Fruit fly (Drosophila melanogaster) whole organism, embryonic: Measurements from ENCODE around the gene alpha4GT2.
A peak's percentile ranks its signal among the peaks of the same experiment; 100 is the strongest.

Experiments used
- Atf6 ChIP-seq: fragments of 200-800 bp; sonication (Bioruptor generic); IDR thresholded peaks from 2 replicates; pipeline ENCODE4 v1.3.6; 2022; ENCODE audit warnings: missing biosample characterization, missing genetic modification characterization
- BtbVII ChIP-seq: fragments of 200-800 bp; sonication (Bioruptor generic); optimal IDR thresholded peaks from 3 replicates; lab custom pipeline; 2017; ENCODE audit warnings: missing biosample characterization, mild to moderate bottlenecking, missing genetic modification characterization
- C15 ChIP-seq: fragments of 200-800 bp; sonication (Bioruptor generic); IDR thresholded peaks from 3 replicates; pipeline ENCODE4 v1.3.6; 2022; ENCODE audit warnings: missing biosample characterization, missing genetic modification characterization
- CG10979 ChIP-seq: fragments of 200-800 bp; sonication (Bioruptor generic); optimal IDR thresholded peaks from 2 replicates; lab custom pipeline; 2018; ENCODE audit warnings: missing biosample characterization, mild to moderate bottlenecking, missing genetic modification characterization, moderate library complexity
- CG11085 ChIP-seq: fragments of 200-800 bp; sonication (Bioruptor generic); IDR thresholded peaks from 2 replicates; pipeline ENCODE4 v1.3.6; 2022; ENCODE audit warnings: missing biosample characterization, missing genetic modification characterization
- CG11398 ChIP-seq: fragments of 200-800 bp; sonication (Bioruptor generic); optimal IDR thresholded peaks from 2 replicates; lab custom pipeline; 2016; ENCODE audit warnings: missing biosample characterization, missing genetic modification characterization
- CG11695 ChIP-seq: fragments of 200-800 bp; sonication (Bioruptor generic); IDR thresholded peaks from 3 replicates; pipeline ENCODE4 v1.3.6; 2022; ENCODE audit warnings: missing biosample characterization, missing genetic modification characterization
- CG12391 ChIP-seq: fragments of 200-800 bp; sonication (Bioruptor generic); optimal IDR thresholded peaks from 3 replicates; lab custom pipeline; 2018; ENCODE audit warnings: missing biosample characterization, mild to moderate bottlenecking, missing genetic modification characterization, moderate library complexity
- CG13123 ChIP-seq: fragments of 200-800 bp; sonication (Bioruptor generic); optimal IDR thresholded peaks from 2 replicates; lab custom pipeline; 2016; ENCODE audit warnings: missing biosample characterization, missing genetic modification characterization
- CG13894 ChIP-seq: fragments of 200-800 bp; sonication (Bioruptor generic); optimal IDR thresholded peaks from 3 replicates; lab custom pipeline; 2018; ENCODE audit warnings: missing biosample characterization, mild to moderate bottlenecking, missing genetic modification characterization, moderate library complexity
- CG14710 ChIP-seq: fragments of 200-800 bp; sonication (Bioruptor generic); optimal IDR thresholded peaks from 3 replicates; lab custom pipeline; 2019; ENCODE audit warnings: missing biosample characterization, mild to moderate bottlenecking, missing genetic modification characterization, moderate library complexity
- CG14860 ChIP-seq: fragments of 200-800 bp; sonication (Bioruptor generic); IDR thresholded peaks from 3 replicates; pipeline ENCODE4 v1.3.6; 2022; ENCODE audit warnings: missing biosample characterization, missing genetic modification characterization; ENCODE audit not compliant: partially characterized antibody
- CG6683 ChIP-seq: fragments of 200-800 bp; sonication (Bioruptor generic); optimal IDR thresholded peaks from 2 replicates; lab custom pipeline; 2017; ENCODE audit warnings: missing biosample characterization, mild to moderate bottlenecking, missing genetic modification characterization, missing genetic modification reagents
- CG8281 ChIP-seq: fragments of 200-800 bp; sonication (Bioruptor generic); optimal IDR thresholded peaks from 2 replicates; lab custom pipeline; 2018; ENCODE audit warnings: missing biosample characterization, mild to moderate bottlenecking, missing genetic modification characterization, moderate library complexity
- CG9437 ChIP-seq: fragments of 200-800 bp; sonication (Bioruptor generic); optimal IDR thresholded peaks from 2 replicates; lab custom pipeline; 2018; ENCODE audit warnings: missing biosample characterization, mild to moderate bottlenecking, missing genetic modification characterization
- CG9932 ChIP-seq: fragments of 200-800 bp; sonication (Bioruptor generic); IDR thresholded peaks from 2 replicates; pipeline ENCODE4 v1.3.6; 2022; ENCODE audit warnings: missing biosample characterization, missing genetic modification characterization
- CrebB ChIP-seq: fragments of 200-800 bp; sonication (Bioruptor generic); optimal IDR thresholded peaks from 3 replicates; lab custom pipeline; 2018; ENCODE audit warnings: missing biosample characterization, mild to moderate bottlenecking, missing genetic modification characterization
- Dek ChIP-seq: fragments of 200-800 bp; sonication (Bioruptor generic); optimal IDR thresholded peaks from 3 replicates; lab custom pipeline; 2019; ENCODE audit warnings: missing biosample characterization, mild to moderate bottlenecking, missing genetic modification characterization, moderate library complexity
- Dip2 ChIP-seq: fragments of 200-800 bp; sonication (Bioruptor generic); IDR thresholded peaks from 2 replicates; pipeline ENCODE4 v1.3.6; 2022; ENCODE audit warnings: missing biosample characterization, missing genetic modification characterization
- Eip74EF ChIP-seq, 2 experiments: fragments of 200-800 bp in 1 of 2; fragments of >200 bp in 1 of 2; sonication (Bioruptor generic) in 1 of 2; optimal IDR thresholded peaks; 2 replicates each; lab custom pipeline; 2017 to 2019; ENCODE audit warnings: missing biosample characterization in 2 of 2, missing genetic modification characterization in 2 of 2, mild to moderate bottlenecking in 1 of 2, moderate library complexity in 1 of 2
- Gug ChIP-seq: fragments of 200-800 bp; sonication (Bioruptor generic); IDR thresholded peaks from 4 replicates; pipeline ENCODE4 v1.3.6; 2022; ENCODE audit warnings: missing biosample characterization, missing genetic modification characterization
- HLHmδ ChIP-seq: fragments of 200-800 bp; sonication (Bioruptor generic); optimal IDR thresholded peaks from 2 replicates; lab custom pipeline; 2018; ENCODE audit warnings: missing biosample characterization, mild to moderate bottlenecking, missing genetic modification characterization, moderate library complexity
- Nf-YA ChIP-seq: fragments of 200-800 bp; sonication (Bioruptor generic); IDR thresholded peaks from 2 replicates; pipeline ENCODE4 v1.3.6; 2022; ENCODE audit warnings: missing biosample characterization, missing genetic modification characterization
- Nf-YB ChIP-seq: fragments of 200-800 bp; sonication (Bioruptor generic); optimal IDR thresholded peaks from 3 replicates; lab custom pipeline; 2019; ENCODE audit warnings: missing biosample characterization, mild to moderate bottlenecking, missing genetic modification characterization, moderate library complexity
- Poxn ChIP-seq: fragments of 200-800 bp; sonication (Bioruptor generic); IDR thresholded peaks from 2 replicates; pipeline ENCODE4 v1.3.6; 2022; ENCODE audit warnings: missing biosample characterization, missing genetic modification characterization
- Rfx ChIP-seq: fragments of 200-800 bp; sonication (Bioruptor generic); IDR thresholded peaks from 2 replicates; pipeline ENCODE4 v1.3.6; 2022; ENCODE audit warnings: missing biosample characterization, missing genetic modification characterization
- Scr ChIP-seq: fragments of 200-800 bp; sonication (Bioruptor generic); IDR thresholded peaks from 2 replicates; pipeline ENCODE4 v1.3.6; 2022; ENCODE audit warnings: missing biosample characterization, missing genetic modification characterization; ENCODE audit not compliant: partially characterized antibody
- Sin3A ChIP-seq: fragments of >200 bp; optimal IDR thresholded peaks from 2 replicates; lab custom pipeline; 2018
- Sox102F ChIP-seq: fragments of 200-800 bp; sonication (Bioruptor generic); optimal IDR thresholded peaks from 2 replicates; lab custom pipeline; 2018; ENCODE audit warnings: missing biosample characterization, mild to moderate bottlenecking, missing genetic modification characterization, moderate library complexity
- abd-A ChIP-seq: fragments of 200-800 bp; sonication (Bioruptor generic); optimal IDR thresholded peaks from 3 replicates; lab custom pipeline; 2019; ENCODE audit warnings: missing biosample characterization, mild to moderate bottlenecking, missing genetic modification characterization, moderate library complexity
- bcd ChIP-seq: fragments of 200-800 bp; sonication (Bioruptor generic); optimal IDR thresholded peaks from 2 replicates; lab custom pipeline; 2017; ENCODE audit warnings: missing biosample characterization, mild to moderate bottlenecking, missing genetic modification characterization
- bigmax ChIP-seq: fragments of 200-800 bp; sonication (Bioruptor generic); optimal IDR thresholded peaks from 2 replicates; lab custom pipeline; 2018; ENCODE audit warnings: missing biosample characterization, mild to moderate bottlenecking, missing genetic modification characterization
- ci ChIP-seq: fragments of 200-800 bp; sonication (Bioruptor generic); IDR thresholded peaks from 3 replicates; pipeline ENCODE4 v1.3.6; 2022; ENCODE audit warnings: missing biosample characterization, missing genetic modification characterization
- dmrt99B ChIP-seq: fragments of 200-800 bp; sonication (Bioruptor generic); optimal IDR thresholded peaks from 2 replicates; lab custom pipeline; 2018; ENCODE audit warnings: missing biosample characterization, mild to moderate bottlenecking, missing genetic modification characterization, moderate library complexity
- ems ChIP-seq: fragments of 200-800 bp; sonication (Bioruptor generic); optimal IDR thresholded peaks from 3 replicates; lab custom pipeline; 2016; ENCODE audit warnings: missing biosample characterization, missing genetic modification characterization
- otp ChIP-seq: fragments of 200-800 bp; sonication (Bioruptor generic); IDR thresholded peaks from 3 replicates; pipeline ENCODE4, ENCODE4 v1.3.6; 2022; ENCODE audit warnings: missing biosample characterization, missing genetic modification characterization
- pan ChIP-seq, 4 experiments: fragments of >200 bp in 3 of 4; fragments of 200-800 bp in 1 of 4; sonication (Bioruptor generic) in 1 of 4; optimal IDR thresholded peaks in 3 of 4; IDR thresholded peaks in 1 of 4; 2 replicates each; pipeline versions ENCODE4 v1.3.6 to Lab custom; 2017 to 2022; ENCODE audit warnings: missing biosample characterization in 2 of 4, missing genetic modification characterization in 2 of 4, mixed read lengths in 1 of 4
- pfk ChIP-seq: fragments of 200-800 bp; sonication (Bioruptor generic); optimal IDR thresholded peaks from 2 replicates; lab custom pipeline; 2018; ENCODE audit warnings: missing biosample characterization, mild to moderate bottlenecking, missing genetic modification characterization, moderate library complexity
- pho ChIP-seq: fragments of 200-800 bp; sonication (Bioruptor generic); optimal IDR thresholded peaks from 2 replicates; lab custom pipeline; 2016; ENCODE audit warnings: missing biosample characterization, missing genetic modification characterization
- pros ChIP-seq: fragments of 200-800 bp; sonication (Bioruptor generic); optimal IDR thresholded peaks from 3 replicates; lab custom pipeline; 2019; ENCODE audit warnings: missing biosample characterization, mild to moderate bottlenecking, missing genetic modification characterization, moderate library complexity
- sens ChIP-seq: fragments of 200-800 bp; sonication (Bioruptor generic); peaks from one replicate; lab custom pipeline; 2016; ENCODE audit warnings: missing biosample characterization, missing genetic modification characterization
- sna ChIP-seq: fragments of 200-800 bp; sonication (Bioruptor generic); IDR thresholded peaks from 2 replicates; pipeline ENCODE4 v1.3.6; 2022; ENCODE audit warnings: missing biosample characterization, missing genetic modification characterization; ENCODE audit not compliant: partially characterized antibody
- sqz ChIP-seq: fragments of 200-800 bp; sonication (Bioruptor generic); optimal IDR thresholded peaks from 3 replicates; lab custom pipeline; 2018; ENCODE audit warnings: missing biosample characterization, mild to moderate bottlenecking, missing genetic modification characterization
- ssp ChIP-seq: fragments of 200-800 bp; sonication (Bioruptor generic); IDR thresholded peaks from 2 replicates; pipeline ENCODE4 v1.3.6; 2022; ENCODE audit warnings: missing biosample characterization, missing genetic modification characterization
- tll ChIP-seq, 2 experiments: fragments of 200-800 bp in 1 of 2; fragments of >200 bp in 1 of 2; sonication (Bioruptor generic) in 1 of 2; optimal IDR thresholded peaks; 2 replicates each; lab custom pipeline; 2017 to 2019; ENCODE audit warnings: missing biosample characterization in 2 of 2, missing genetic modification characterization in 2 of 2, mild to moderate bottlenecking in 1 of 2, moderate library complexity in 1 of 2
- toy ChIP-seq: fragments of 200-800 bp; sonication (Bioruptor generic); IDR thresholded peaks from 2 replicates; pipeline ENCODE4 v1.3.6; 2022; ENCODE audit warnings: missing biosample characterization, missing genetic modification characterization
- unc-4 ChIP-seq: fragments of 200-800 bp; sonication (Bioruptor generic); IDR thresholded peaks from 2 replicates; pipeline ENCODE4 v1.3.6; 2022; ENCODE audit warnings: missing biosample characterization, missing genetic modification characterization; ENCODE audit not compliant: partially characterized antibody
- wdn ChIP-seq: fragments of 200-800 bp; sonication (Bioruptor generic); IDR thresholded peaks from 2 replicates; pipeline ENCODE4 v1.3.6; 2022; ENCODE audit warnings: missing biosample characterization, missing genetic modification characterization

The alpha4GT2 gene

dm6 chr3R:25888307-25889075 lies 56.5 kb downstream of the alpha4GT2 start, which contains the start of gene Lnk (continued):
- TF ChIP-seq CG11085 (GFP tag; lab: Robert Waterston, UW) (no peak), Rfx (GFP tag; lab: Robert Waterston, UW) (peak; percentile 61), Sox102F (no peak), CG13123 (GFP tag; lab: Kevin White, UChicago) (no peak), bigmax (GFP tag; lab: Kevin White, UChicago) (no peak), CG9932 (GFP tag; lab: Robert Waterston, UW) (peak; percentile 69), pho (GFP tag; lab: Kevin White, UChicago) (peak; percentile 26), CrebB (peak; percentile 32), pfk (GFP tag; lab: Kevin White, UChicago) (no peak), CG10979 (tag; lab: Kevin White, UChicago) (peak; percentile 7), sqz (GFP tag; lab: Kevin White, UChicago) (peak; percentile 14), ci (GFP tag; lab: Robert Waterston, UW) (peak; percentile 61; the same call in 2 of the 3 replicates), abd-A (no peak), sens (GFP tag; lab: Kevin White, UChicago) (peak; percentile 69), toy (GFP tag; lab: Robert Waterston, UW) (no peak), Gug (GFP tag; lab: Robert Waterston, UW) (no peak), CG9437 (GFP tag; lab: Kevin White, UChicago) (peak; percentile 3), pros (GFP tag; lab: Kevin White, UChicago) (peak; percentile 46), ems (GFP tag; lab: Kevin White, UChicago) (no peak), pan (optimal IDR thresholded peaks at IDR 0.05; lab: Kevin White, UChicago) (no peak), pan (GFP tag; optimal IDR thresholded peaks at IDR 0.05 in 1 of 2, IDR thresholded peaks at IDR 0.05 in 1 of 2) (no peak), wdn (GFP tag; lab: Robert Waterston, UW) (no peak), CG13894 (tag; lab: Kevin White, UChicago) (no peak), CG11398 (GFP tag; lab: Kevin White, UChicago) (no peak), C15 (no peak), Sin3A (lab: Kevin White, UChicago) (peak; percentile 79), CG12391 (tag; lab: Kevin White, UChicago) (peak; percentile 22), CG11695 (GFP tag; lab: Robert Waterston, UW) (no peak), dmrt99B (tag; lab: Kevin White, UChicago) (no peak), bcd (GFP tag; lab: Kevin White, UChicago) (no peak), Dip2 (GFP tag; lab: Robert Waterston, UW) (no peak), sna (GFP tag; lab: Robert Waterston, UW) (peak; percentile 70), Eip74EF (GFP tag; optimal IDR thresholded peaks at IDR 0.05; lab: Kevin White, UChicago) (no peak), CG14860 (peak; percentile 67; the same call in 2 of the 3 replicates), CG14710 (tag; lab: Kevin White, UChicago) (peak; percentile 54), HLHmδ (GFP tag; lab: Kevin White, UChicago) (no peak), CG6683 (GFP tag; lab: Kevin White, UChicago) (no peak), Scr (GFP tag; lab: Robert Waterston, UW) (peak; percentile 89), unc-4 (GFP tag; lab: Robert Waterston, UW) (peak; percentile 91), Dek (tag; lab: Kevin White, UChicago) (peak; percentile 11), Nf-YA (no peak), Atf6 (peak; percentile 27; the same call in 1 of the 2 replicates), otp (GFP tag; lab: Robert Waterston, UW) (no peak), BtbVII (GFP tag; lab: Kevin White, UChicago) (no peak), Nf-YB (GFP tag; lab: Kevin White, UChicago) (no peak), Poxn (GFP tag; lab: Robert Waterston, UW) (no peak), tll (GFP tag; optimal IDR thresholded peaks at IDR 0.05; lab: Kevin White, UChicago) (no peak), ssp (GFP tag; lab: Robert Waterston, UW) (no peak), CG8281 (tag; lab: Kevin White, UChicago) (no peak)
